Fruit fly (Drosophila melanogaster) S2 (cell line): Measurements from ENCODE around the gene TBC1D5.

Experiments used
- CG8478 ChIP-seq: fragments of >200 bp; optimal IDR thresholded peaks from 2 replicates; lab custom pipeline; 2018
- CTCF ChIP-seq, 2 experiments: fragments of >200 bp; optimal IDR thresholded peaks; 2 replicates each; lab custom pipeline; 2018

DNA sequence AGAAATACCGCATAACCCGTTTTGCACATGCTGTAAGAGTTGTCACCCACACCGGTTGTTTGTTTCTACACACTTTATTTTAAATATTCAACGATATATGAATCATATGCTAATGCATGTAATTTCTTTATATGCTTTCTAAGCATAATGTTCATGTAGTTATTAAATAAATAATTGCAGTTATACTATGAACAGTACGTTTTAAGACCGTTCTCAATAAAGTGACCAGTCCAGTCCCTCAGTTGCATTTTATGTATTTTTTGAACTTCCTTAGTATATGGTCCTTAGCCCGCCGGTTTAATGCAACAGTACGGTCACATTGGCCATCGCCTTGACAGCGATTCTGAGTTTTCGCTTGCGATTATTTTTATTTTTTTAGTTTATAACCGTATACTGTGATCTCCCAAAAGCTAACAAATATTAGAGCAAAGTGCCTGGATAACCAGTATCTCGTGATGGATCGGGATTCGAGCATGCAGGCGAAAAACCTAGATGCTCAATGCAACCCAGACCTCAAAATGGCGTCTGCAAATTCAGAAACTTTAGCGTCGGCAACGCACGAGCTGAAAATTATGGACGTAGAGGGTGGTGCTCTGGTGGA lies 7.7 kb downstream of the TBC1D5 start, which contains the start of gene Ravus:
- no peak for TF ChIP-seq CTCF (optimal IDR thresholded peaks at IDR 0.05; lab: Kevin White, UChicago)
- TF ChIP-seq CG8478 (lab: Kevin White, UChicago), result no peak
